Fruit fly (Drosophila melanogaster) whole organism, embryonic: ENCODE data around the gene Bub1.
A peak's percentile ranks its signal among the peaks of the same experiment; 100 is the strongest.

ENCODE experiments used
- Abd-B ChIP-seq: fragments of 200-800 bp; sonication (Bioruptor generic); optimal IDR thresholded peaks from 2 replicates; lab custom pipeline; 2018; ENCODE audit warnings: missing biosample characterization, mild to moderate bottlenecking, missing genetic modification characterization, moderate library complexity
- Awh ChIP-seq: fragments of 200-800 bp; sonication (Bioruptor generic); IDR thresholded peaks from 2 replicates; pipeline ENCODE4, ENCODE4 v1.3.6; 2022; ENCODE audit warnings: missing biosample characterization, missing genetic modification characterization
- CG10267 ChIP-seq: fragments of 200-800 bp; sonication (Bioruptor generic); optimal IDR thresholded peaks from 2 replicates; lab custom pipeline; 2018; ENCODE audit warnings: missing biosample characterization, mild to moderate bottlenecking, missing genetic modification characterization, moderate library complexity
- CG11504 ChIP-seq: fragments of 200-800 bp; sonication (Bioruptor generic); optimal IDR thresholded peaks from 3 replicates; lab custom pipeline; 2019; ENCODE audit warnings: missing biosample characterization, mild to moderate bottlenecking, missing genetic modification characterization, moderate library complexity
- CG12769 ChIP-seq: fragments of 200-800 bp; sonication (Bioruptor generic); optimal IDR thresholded peaks from 2 replicates; lab custom pipeline; 2019; ENCODE audit warnings: missing biosample characterization, mild to moderate bottlenecking, missing genetic modification characterization, moderate library complexity
- CG13894 ChIP-seq: fragments of 200-800 bp; sonication (Bioruptor generic); optimal IDR thresholded peaks from 3 replicates; lab custom pipeline; 2018; ENCODE audit warnings: missing biosample characterization, mild to moderate bottlenecking, missing genetic modification characterization, moderate library complexity
- CG15269 ChIP-seq: fragments of 200-800 bp; sonication (Bioruptor generic); optimal IDR thresholded peaks from 2 replicates; lab custom pipeline; 2018; ENCODE audit warnings: missing biosample characterization, mild to moderate bottlenecking, missing genetic modification characterization, moderate library complexity
- CG1603 ChIP-seq: fragments of 200-800 bp; sonication (Bioruptor generic); optimal IDR thresholded peaks from 2 replicates; lab custom pipeline; 2019; ENCODE audit warnings: missing biosample characterization, mild to moderate bottlenecking, missing genetic modification characterization, moderate library complexity
- CG17361 ChIP-seq: fragments of 200-800 bp; sonication (Bioruptor generic); IDR thresholded peaks from 3 replicates; pipeline ENCODE4 v1.3.6; 2022; ENCODE audit warnings: missing biosample characterization, missing genetic modification characterization
- CG2875 ChIP-seq: fragments of 200-800 bp; sonication (Bioruptor generic); optimal IDR thresholded peaks from 2 replicates; lab custom pipeline; 2017; ENCODE audit warnings: missing biosample characterization, mild to moderate bottlenecking, missing genetic modification characterization, missing genetic modification reagents
- CG31224 ChIP-seq: fragments of 200-800 bp; sonication (Bioruptor generic); IDR thresholded peaks from 2 replicates; pipeline ENCODE4 v1.3.6; 2022; ENCODE audit warnings: missing biosample characterization, missing genetic modification characterization
- CG7963 ChIP-seq: fragments of 200-800 bp; sonication (Bioruptor generic); IDR thresholded peaks from 3 replicates; pipeline ENCODE4 v1.3.6; 2022; ENCODE audit warnings: missing biosample characterization, missing genetic modification characterization; ENCODE audit not compliant: partially characterized antibody
- CG8359 ChIP-seq: fragments of 200-800 bp; sonication (Bioruptor generic); optimal IDR thresholded peaks from 2 replicates; lab custom pipeline; 2017; ENCODE audit warnings: missing biosample characterization, mild to moderate bottlenecking, missing genetic modification characterization, borderline replicate concordance
- Chrac-16 ChIP-seq: fragments of 200-800 bp; sonication (Bioruptor generic); optimal IDR thresholded peaks from 3 replicates; lab custom pipeline; 2016; ENCODE audit warnings: missing biosample characterization, missing genetic modification characterization
- Deaf1 ChIP-seq: fragments of 200-800 bp; optimal IDR thresholded peaks from 3 replicates; lab custom pipeline; 2019; ENCODE audit warnings: missing biosample characterization, mild to moderate bottlenecking, missing genetic modification characterization, moderate library complexity
- Dfd ChIP-seq, 2 experiments: fragments of >200 bp; optimal IDR thresholded peaks; 2 replicates each; lab custom pipeline; 2017; ENCODE audit warnings: missing biosample characterization in 2 of 2, missing genetic modification characterization in 2 of 2
- Dp ChIP-seq: fragments of 200-800 bp; sonication (Bioruptor generic); optimal IDR thresholded peaks from 2 replicates; lab custom pipeline; 2018; ENCODE audit warnings: missing biosample characterization, mild to moderate bottlenecking, missing genetic modification characterization, moderate library complexity
- HLH4C ChIP-seq: fragments of 200-800 bp; sonication (Bioruptor generic); IDR thresholded peaks from 3 replicates; pipeline ENCODE4 v1.3.6; 2022; ENCODE audit warnings: missing biosample characterization, missing genetic modification characterization; ENCODE audit not compliant: partially characterized antibody
- Lhr ChIP-seq: fragments of 200-800 bp; sonication (Bioruptor generic); optimal IDR thresholded peaks from 3 replicates; lab custom pipeline; 2017; ENCODE audit warnings: mild to moderate bottlenecking, missing biosample characterization, missing genetic modification reagents, missing genetic modification characterization
- Med ChIP-seq: fragments of 200-800 bp; sonication (Bioruptor generic); peaks from one replicate; lab custom pipeline; 2016; ENCODE audit warnings: missing biosample characterization, missing genetic modification characterization, mild to moderate bottlenecking, inconsistent platforms, moderate library complexity
- NC2β ChIP-seq: fragments of 200-800 bp; sonication (Bioruptor generic); optimal IDR thresholded peaks from 2 replicates; lab custom pipeline; 2016; ENCODE audit warnings: missing biosample characterization, missing genetic modification characterization
- Nf-YB ChIP-seq: fragments of 200-800 bp; sonication (Bioruptor generic); optimal IDR thresholded peaks from 3 replicates; lab custom pipeline; 2019; ENCODE audit warnings: missing biosample characterization, mild to moderate bottlenecking, missing genetic modification characterization, moderate library complexity
- Optix ChIP-seq: fragments of 200-800 bp; sonication (Bioruptor generic); IDR thresholded peaks from 3 replicates; pipeline ENCODE4 v1.3.6; 2022; ENCODE audit warnings: missing biosample characterization, missing genetic modification characterization
- Stat92E ChIP-seq, 3 experiments: fragments of >200 bp in 2 of 3; fragments of 200-800 bp in 1 of 3; sonication (Bioruptor generic) in 1 of 3; optimal IDR thresholded peaks; 2 replicates each; lab custom pipeline; 2017 to 2019; ENCODE audit warnings: missing biosample characterization in 3 of 3, missing genetic modification characterization in 3 of 3, mild to moderate bottlenecking in 1 of 3, moderate library complexity in 1 of 3
- Xbp1 ChIP-seq: fragments of 200-800 bp; sonication (Bioruptor generic); optimal IDR thresholded peaks from 3 replicates; lab custom pipeline; 2016; ENCODE audit warnings: missing biosample characterization, mild to moderate bottlenecking, missing genetic modification characterization
- Xrp1 ChIP-seq: fragments of 200-800 bp; sonication (Bioruptor generic); IDR thresholded peaks from 2 replicates; pipeline ENCODE4 v1.3.6; 2022; ENCODE audit warnings: missing biosample characterization, missing genetic modification characterization
- abd-A ChIP-seq: fragments of 200-800 bp; sonication (Bioruptor generic); optimal IDR thresholded peaks from 3 replicates; lab custom pipeline; 2019; ENCODE audit warnings: missing biosample characterization, mild to moderate bottlenecking, missing genetic modification characterization, moderate library complexity
- ara ChIP-seq: fragments of 200-800 bp; sonication (Bioruptor generic); IDR thresholded peaks from 2 replicates; pipeline ENCODE4 v1.3.6; 2022; ENCODE audit warnings: missing biosample characterization, missing genetic modification characterization
- cad ChIP-seq: fragments of >200 bp; optimal IDR thresholded peaks from 2 replicates; lab custom pipeline; 2017; ENCODE audit warnings: missing biosample characterization, missing genetic modification characterization
- chm ChIP-seq: fragments of 200-800 bp; sonication (Bioruptor generic); IDR thresholded peaks from 2 replicates; pipeline ENCODE4 v1.3.6; 2022; ENCODE audit warnings: missing biosample characterization, missing genetic modification characterization
- crp ChIP-seq, 2 experiments: fragments of 200-800 bp; sonication (Bioruptor generic); optimal IDR thresholded peaks; 2 replicates in 1 of 2; 3 replicates in 1 of 2; lab custom pipeline; 2017; ENCODE audit warnings: missing biosample characterization in 2 of 2, missing genetic modification characterization in 2 of 2, mild to moderate bottlenecking in 1 of 2, moderate library complexity in 1 of 2
- hbn ChIP-seq: fragments of 200-800 bp; sonication (Bioruptor generic); IDR thresholded peaks from 2 replicates; pipeline ENCODE4 v1.3.6; 2022; ENCODE audit warnings: missing biosample characterization, missing genetic modification characterization; ENCODE audit not compliant: partially characterized antibody
- lab ChIP-seq: fragments of 200-800 bp; sonication (Bioruptor generic); optimal IDR thresholded peaks from 3 replicates; lab custom pipeline; 2017; ENCODE audit warnings: missing biosample characterization, missing genetic modification characterization, mild to moderate bottlenecking, moderate library complexity, missing genetic modification reagents
- oc ChIP-seq: fragments of 200-800 bp; sonication (Bioruptor generic); optimal IDR thresholded peaks from 2 replicates; lab custom pipeline; 2018; ENCODE audit warnings: missing biosample characterization, mild to moderate bottlenecking, missing genetic modification characterization, moderate library complexity
- otp ChIP-seq: fragments of 200-800 bp; sonication (Bioruptor generic); IDR thresholded peaks from 3 replicates; pipeline ENCODE4, ENCODE4 v1.3.6; 2022; ENCODE audit warnings: missing biosample characterization, missing genetic modification characterization
- ssp ChIP-seq: fragments of 200-800 bp; sonication (Bioruptor generic); IDR thresholded peaks from 2 replicates; pipeline ENCODE4 v1.3.6; 2022; ENCODE audit warnings: missing biosample characterization, missing genetic modification characterization
- tup ChIP-seq: fragments of 200-800 bp; sonication (Bioruptor generic); optimal IDR thresholded peaks from 2 replicates; lab custom pipeline; 2016; ENCODE audit warnings: missing biosample characterization, mild to moderate bottlenecking, missing genetic modification characterization, moderate library complexity
- unpg ChIP-seq: fragments of 200-800 bp; sonication (Bioruptor generic); optimal IDR thresholded peaks from 3 replicates; lab custom pipeline; 2018; ENCODE audit warnings: missing biosample characterization, mild to moderate bottlenecking, missing genetic modification characterization, moderate library complexity
- vvl ChIP-seq: fragments of 200-800 bp; sonication (Bioruptor generic); IDR thresholded peaks from 2 replicates; pipeline ENCODE4 v1.3.6; 2022; ENCODE audit warnings: missing biosample characterization, missing genetic modification characterization
- zfh1 ChIP-seq: fragments of 200-800 bp; sonication (Bioruptor generic); IDR thresholded peaks from 3 replicates; pipeline ENCODE4 v1.3.6; 2022; ENCODE audit warnings: missing biosample characterization, missing genetic modification characterization

Bub1 gene

dm6 chr2L:5256036-5256846 lies 22.4 kb upstream of the Bub1 start (continued):
- peak; percentile 15 for TF ChIP-seq lab (GFP tag; lab: Kevin White, UChicago)
- peak; percentile 33 for TF ChIP-seq Lhr (GFP tag; lab: Kevin White, UChicago)
- no peak; the same call in 2 of the 3 replicates for TF ChIP-seq CG17361 (GFP tag; lab: Robert Waterston, UW)
- peak; percentile 78 for TF ChIP-seq CG2875 (GFP tag; lab: Kevin White, UChicago)
- peak; percentile 87; the same call in 2 of the 3 replicates for TF ChIP-seq otp
- TF ChIP-seq tup: peak; percentile 23
- peak; percentile 60 for TF ChIP-seq NC2β (GFP tag; lab: Kevin White, UChicago)
- TF ChIP-seq chm (GFP tag; lab: Robert Waterston, UW): peak; percentile 88
- TF ChIP-seq CG7963 (GFP tag; lab: Robert Waterston, UW): no peak
- peak; percentile 8 for TF ChIP-seq Chrac-16 (GFP tag; lab: Kevin White, UChicago)
- peak; percentile 35 for TF ChIP-seq Nf-YB (GFP tag; lab: Kevin White, UChicago)
- TF ChIP-seq Dp: no peak
- peak; percentile 32 for TF ChIP-seq Xbp1 (GFP tag; lab: Kevin White, UChicago)
- TF ChIP-seq CG31224: no peak
- peak; percentile 82 for TF ChIP-seq zfh1
- no peak for TF ChIP-seq Deaf1 (tag; lab: Kevin White, UChicago)
- no peak for TF ChIP-seq hbn
- TF ChIP-seq CG10267 (tag; lab: Kevin White, UChicago): peak; percentile 37
- peak; percentile 69 for TF ChIP-seq CG1603 (tag; lab: Kevin White, UChicago)
- TF ChIP-seq unpg (GFP tag; lab: Kevin White, UChicago): peak; percentile 29
- peak; percentile 30; the same call in 1 of the 3 replicates for TF ChIP-seq Optix (GFP tag; lab: Robert Waterston, UW)

dm6 chr2L:5259076-5259843 lies 19.4 kb upstream of the Bub1 start:
- 0 out of 3 replicates have a peak, but pooled peaks have one; percentile 26 for TF ChIP-seq HLH4C
- peak; percentile 20; the same call in 1 of the 2 replicates for TF ChIP-seq vvl (GFP tag; lab: Robert Waterston, UW)
- TF ChIP-seq crp (GFP tag; optimal IDR thresholded peaks at IDR 0.05; lab: Kevin White, UChicago): no peak
- TF ChIP-seq Abd-B (GFP tag; lab: Kevin White, UChicago): peak; percentile 16
- peak; percentile 27 for TF ChIP-seq CG13894 (tag; lab: Kevin White, UChicago)
- TF ChIP-seq CG11504 (tag; lab: Kevin White, UChicago): peak; percentile 15
- no peak for TF ChIP-seq Xrp1 (GFP tag; lab: Robert Waterston, UW)
- TF ChIP-seq CG15269 (tag; lab: Kevin White, UChicago): peak; percentile 59
- TF ChIP-seq CG8359: peak; percentile 97
- TF ChIP-seq Dfd (GFP tag; optimal IDR thresholded peaks at IDR 0.05; lab: Kevin White, UChicago): no peak
- peak; percentile 32; the same call in 1 of the 2 replicates for TF ChIP-seq Awh (GFP tag; lab: Robert Waterston, UW)
- peak; percentile 62 for TF ChIP-seq Med
- peak; percentile 25 for TF ChIP-seq CG12769 (tag; lab: Kevin White, UChicago)
- TF ChIP-seq oc (tag; lab: Kevin White, UChicago): peak; percentile 83
- TF ChIP-seq CG17361 (GFP tag; lab: Robert Waterston, UW): 0 out of 3 replicates have a peak, but pooled peaks have one; percentile 11
- no peak for TF ChIP-seq ssp (GFP tag; lab: Robert Waterston, UW)
- peak; percentile 86 for TF ChIP-seq abd-A
- TF ChIP-seq ara (GFP tag; lab: Robert Waterston, UW): 0 out of 2 replicates have a peak, but pooled peaks have one; percentile 6
- peak in 1 of 3 experiments; percentile 35 for TF ChIP-seq Stat92E (GFP tag; optimal IDR thresholded peaks at IDR 0.05; lab: Kevin White, UChicago)
- TF ChIP-seq cad (GFP tag; lab: Kevin White, UChicago): peak; percentile 20
- TF ChIP-seq, all 482 proteins: peak for 16
